Worm (Caenorhabditis elegans) whole organism, L4 larva: Measurements from ENCODE around the gene clh-4.
A peak's percentile ranks its signal among the peaks of the same experiment; 100 is the strongest.

Experiments
- ama-1 ChIP-seq: fragments of 150-350 bp; optimal IDR thresholded peaks from 2 replicates; lab custom pipeline; 2014; ENCODE audit warnings: inconsistent platforms, mixed read lengths
- dpl-1 ChIP-seq: fragments of 150-350 bp; optimal IDR thresholded peaks from 2 replicates; lab custom pipeline; 2014; ENCODE audit warnings: missing biosample characterization, missing genetic modification reagents, missing genetic modification characterization
- egl-27 ChIP-seq: sonication (generic microtip); optimal IDR thresholded peaks from 3 replicates; lab custom pipeline; 2017; ENCODE audit warnings: missing biosample characterization, missing genetic modification reagents, missing genetic modification characterization
- lin-29 ChIP-seq: fragments of 200-800 bp; sonication (Bioruptor generic); IDR thresholded peaks from 2 replicates; pipeline ENCODE4 v1.3.6; 2022; ENCODE audit warnings: missing genetic modification reagents, missing genetic modification characterization, missing compliant biosample characterization
- nhr-111 ChIP-seq: fragments of 200-800 bp; sonication (Bioruptor generic); optimal IDR thresholded peaks from 2 replicates; lab custom pipeline; 2018; ENCODE audit warnings: mild to moderate bottlenecking, missing genetic modification characterization, missing compliant biosample characterization
- nhr-42 ChIP-seq: fragments of 200-800 bp; sonication (Bioruptor generic); IDR thresholded peaks from 2 replicates; pipeline ENCODE4 v1.3.6; 2022; ENCODE audit warnings: missing genetic modification characterization, missing compliant biosample characterization
- nhr-6 ChIP-seq: fragments of 150-350 bp; optimal IDR thresholded peaks from 2 replicates; lab custom pipeline; 2014; ENCODE audit warnings: missing biosample characterization, missing genetic modification characterization
- nhr-76 ChIP-seq: fragments of 150-350 bp; optimal IDR thresholded peaks from 2 replicates; lab custom pipeline; 2014; ENCODE audit warnings: missing biosample characterization, missing genetic modification characterization
- pha-4 ChIP-seq, 2 experiments: fragments of 150-350 bp in 1 of 2; fragments of 200-800 bp in 1 of 2; sonication (Bioruptor generic) in 1 of 2; IDR thresholded peaks in 1 of 2; optimal IDR thresholded peaks in 1 of 2; 2 replicates each; pipeline versions ENCODE4 v1.3.6 to Lab custom; 2014 to 2022; ENCODE audit warnings: missing genetic modification characterization in 2 of 2, missing genetic modification reagents in 2 of 2, missing biosample characterization in 1 of 2, missing compliant biosample characterization in 1 of 2
- pqm-1 ChIP-seq: sonication (generic microtip); optimal IDR thresholded peaks from 2 replicates; lab custom pipeline; 2017; ENCODE audit warnings: missing biosample characterization, missing genetic modification characterization
- unc-62 ChIP-seq, 3 experiments: fragments of 150-350 bp in 1 of 3; sonication (generic microtip); optimal IDR thresholded peaks in 2 of 3; peaks in 1 of 3; 1 replicate in 1 of 3; 2 replicates in 2 of 3; lab custom pipeline; 2014 to 2017; ENCODE audit warnings: missing biosample characterization in 3 of 3, missing genetic modification characterization in 3 of 3, missing genetic modification reagents in 3 of 3, missing genotype in 1 of 3
- zfp-3 ChIP-seq: fragments of 200-800 bp; sonication (Bioruptor generic); conservative IDR thresholded peaks from 2 replicates; pipeline ENCODE4 v1.3.6; 2022; ENCODE audit warnings: missing genetic modification reagents, missing genetic modification characterization, missing compliant biosample characterization
- ztf-11 ChIP-seq: fragments of 150-350 bp; optimal IDR thresholded peaks from 2 replicates; lab custom pipeline; 2014; ENCODE audit warnings: missing biosample characterization, missing genetic modification characterization

DNA sequence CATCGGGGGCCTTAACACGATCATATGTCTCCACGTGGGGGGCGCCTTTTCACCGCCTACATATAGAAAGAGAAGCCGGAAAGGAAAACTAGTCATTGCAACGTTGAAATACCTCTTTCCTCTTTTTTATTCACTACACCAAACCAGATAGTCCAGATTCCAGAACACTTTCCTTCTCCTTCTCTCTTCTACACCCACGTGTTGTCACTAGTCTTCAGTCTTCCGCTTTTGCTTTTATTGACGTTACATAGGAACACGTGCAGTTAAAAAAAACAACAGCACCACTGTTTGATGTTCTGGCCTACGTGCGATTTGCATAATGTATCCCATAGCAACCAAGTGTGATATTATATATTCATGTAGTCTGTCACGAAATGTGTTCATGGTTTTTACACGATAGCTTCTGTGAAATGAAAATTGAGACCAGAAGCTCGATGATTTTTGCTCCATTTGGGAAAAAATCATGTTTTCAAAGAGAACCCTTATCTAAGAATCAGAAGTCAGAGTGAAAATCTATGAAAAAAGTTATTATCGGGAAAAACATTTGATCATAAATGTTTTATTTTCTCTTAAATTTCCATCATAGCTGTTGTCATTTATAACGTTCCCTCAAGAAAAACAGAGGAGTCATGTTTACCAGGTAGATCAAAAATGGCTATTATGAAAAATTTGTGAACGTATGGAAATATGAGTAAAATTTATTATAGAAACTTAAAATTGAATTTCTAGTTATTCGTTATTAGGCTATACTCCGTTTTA, 43.1 kb upstream of the clh-4 start:
- TF ChIP-seq ztf-11 (tag; lab: Kevin White, UChicago): no peak
- no peak for TF ChIP-seq zfp-3 (GFP tag; lab: Robert Waterston, UW)
- no peak for TF ChIP-seq egl-27 (tag; lab: Kevin White, UChicago)
- TF ChIP-seq nhr-6 (tag; lab: Kevin White, UChicago): no peak
- no peak for TF ChIP-seq nhr-42
- no peak; the same call in 1 of the 2 replicates for TF ChIP-seq lin-29
- TF ChIP-seq unc-62 (GFP tag; optimal IDR thresholded peaks at IDR 0.05 in 1 of 2; lab: Kevin White, UChicago): peak in 1 of 2 experiments; percentile 62
- no peak for TF ChIP-seq unc-62 (tag; optimal IDR thresholded peaks at IDR 0.05; lab: Kevin White, UChicago)
- peak; percentile 34 for TF ChIP-seq ama-1 (lab: Kevin White, UChicago)
- TF ChIP-seq pha-4 (GFP tag; IDR thresholded peaks at IDR 0.05; lab: Robert Waterston, UW): no peak
- no peak for TF ChIP-seq pha-4 (tag; optimal IDR thresholded peaks at IDR 0.05; lab: Kevin White, UChicago)
- TF ChIP-seq nhr-76 (tag; lab: Kevin White, UChicago): no peak
- TF ChIP-seq nhr-111: no peak
- no peak for TF ChIP-seq dpl-1 (GFP tag; lab: Kevin White, UChicago)
- no peak for TF ChIP-seq pqm-1 (tag; lab: Kevin White, UChicago)
